Worm (Caenorhabditis elegans) whole organism, L2 larva: ENCODE measurements around the gene epic-3.

Experiments
- R02D3.7 ChIP-seq: fragments of 150-350 bp; optimal IDR thresholded peaks from 2 replicates; lab custom pipeline; 2014; ENCODE audit warnings: missing biosample characterization, missing genetic modification characterization
- blmp-1 ChIP-seq: sonication (generic microtip); optimal IDR thresholded peaks from 2 replicates; lab custom pipeline; 2017; ENCODE audit warnings: missing genetic modification characterization, mild to moderate bottlenecking, missing compliant biosample characterization, antibody characterized with exemption, moderate library complexity; ENCODE audit not compliant: insufficient read depth
- egl-27 ChIP-seq: sonication (generic microtip); optimal IDR thresholded peaks from 3 replicates; lab custom pipeline; 2017; ENCODE audit warnings: missing biosample characterization, missing genetic modification reagents, missing genetic modification characterization
- mdl-1 ChIP-seq, 2 experiments: fragments of 150-350 bp in 1 of 2; sonication (generic microtip) in 1 of 2; optimal IDR thresholded peaks; 2 replicates each; lab custom pipeline; 2017; ENCODE audit warnings: missing biosample characterization in 2 of 2, missing genetic modification characterization in 2 of 2
- nhr-237 ChIP-seq: fragments of 150-350 bp; optimal IDR thresholded peaks from 2 replicates; lab custom pipeline; 2014; ENCODE audit warnings: missing biosample characterization, missing genetic modification characterization
- unc-62 ChIP-seq: fragments of 150-350 bp; optimal IDR thresholded peaks from 2 replicates; lab custom pipeline; 2014; ENCODE audit warnings: missing biosample characterization, missing genetic modification reagents, missing genetic modification characterization
- zag-1 ChIP-seq: fragments of 150-350 bp; optimal IDR thresholded peaks from 2 replicates; lab custom pipeline; 2014; ENCODE audit warnings: missing biosample characterization, missing genetic modification characterization
- ztf-11 ChIP-seq: sonication (generic microtip); optimal IDR thresholded peaks from 2 replicates; lab custom pipeline; 2017; ENCODE audit warnings: missing biosample characterization, missing genetic modification characterization

- no peak for TF ChIP-seq zag-1
- TF ChIP-seq nhr-237 (tag; lab: Kevin White, UChicago), result no peak
- TF ChIP-seq unc-62 (GFP tag; lab: Kevin White, UChicago), result no peak
- TF ChIP-seq blmp-1, result no peak
- no peak for TF ChIP-seq ztf-11 (tag; lab: Kevin White, UChicago)
- TF ChIP-seq egl-27 (tag; lab: Kevin White, UChicago), result no peak
- no peak for TF ChIP-seq R02D3.7 (tag; lab: Kevin White, UChicago)
- no peak for TF ChIP-seq mdl-1 (tag; optimal IDR thresholded peaks at IDR 0.05; lab: Kevin White, UChicago)
Measured at ce11 chrIV:1699599-1699998, 24.6 kb downstream of the epic-3 start, which contains the start of gene bus-2.
